Worm (Caenorhabditis elegans): ENCODE results near the gene sgt-1.

DNA sequence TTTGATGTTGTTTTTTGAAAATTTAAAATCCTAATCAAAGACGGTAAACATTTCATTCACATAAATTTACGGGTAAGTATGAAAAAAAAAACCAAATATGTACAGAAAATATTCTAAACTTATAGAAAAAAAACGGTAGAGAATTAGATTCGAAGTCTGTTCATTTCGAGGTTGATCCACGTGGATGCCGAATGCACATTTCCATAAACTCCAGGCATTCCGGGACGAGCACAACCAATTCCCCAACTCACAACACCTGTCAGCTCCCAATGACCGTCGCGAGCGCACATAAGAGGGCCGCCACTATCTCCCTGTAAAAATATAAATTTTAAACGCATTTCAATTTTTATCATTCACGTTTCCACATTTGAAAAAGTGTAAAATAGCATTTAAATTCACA lies 44.5 kb upstream of the sgt-1 start:
- TF ChIP-seq fkh-10 (GFP tag; optimal IDR thresholded peaks at IDR 0.05) (no peak), pqm-1 (tag; optimal IDR thresholded peaks at IDR 0.05) (no peak), snu-23 (GFP tag; optimal IDR thresholded peaks at IDR 0.05) (no peak), nhr-77 (tag; optimal IDR thresholded peaks at IDR 0.05) (no peak), C16A3.4 (tag; optimal IDR thresholded peaks at IDR 0.05) (no peak), dpl-1 (GFP tag; optimal IDR thresholded peaks at IDR 0.05) (no peak), jun-1 (tag; optimal IDR thresholded peaks at IDR 0.05) (no peak), mab-9 (GFP tag; IDR thresholded peaks at IDR 0.05) (no peak), xbp-1 (tag; optimal IDR thresholded peaks at IDR 0.05) (no peak), skn-1 (tag; optimal IDR thresholded peaks at IDR 0.05) (no peak)

All from whole organism, L1 larva.